Fruit fly (Drosophila melanogaster) whole organism, pupa: Measurements from ENCODE around the gene CG33631.

Experiments
- CG10348 ChIP-seq: fragments of 200-800 bp; sonication (Bioruptor generic); IDR thresholded peaks from 2 replicates; pipeline ENCODE4 v1.3.6; 2022; ENCODE audit warnings: missing biosample characterization, missing genetic modification characterization
- CG14655 ChIP-seq: fragments of 200-800 bp; sonication (Bioruptor generic); optimal IDR thresholded peaks from 3 replicates; lab custom pipeline; 2017; ENCODE audit warnings: mild to moderate bottlenecking, missing biosample characterization, missing genetic modification reagents, missing genetic modification characterization
- CG17806 ChIP-seq: fragments of 200-800 bp; sonication (Bioruptor generic); optimal IDR thresholded peaks from 2 replicates; lab custom pipeline; 2018; ENCODE audit warnings: missing biosample characterization, mild to moderate bottlenecking, missing genetic modification characterization, moderate library complexity
- CG8159 ChIP-seq: fragments of 200-800 bp; sonication (Bioruptor generic); optimal IDR thresholded peaks from 3 replicates; lab custom pipeline; 2018; ENCODE audit warnings: missing biosample characterization, mild to moderate bottlenecking, missing genetic modification characterization, moderate library complexity
- EcR ChIP-seq: fragments of 200-800 bp; sonication (Bioruptor generic); optimal IDR thresholded peaks from 3 replicates; lab custom pipeline; 2019; ENCODE audit warnings: missing biosample characterization, missing genetic modification characterization, mild to moderate bottlenecking, moderate library complexity, missing genetic modification reagents
- Ets98B ChIP-seq: fragments of 200-800 bp; sonication (Bioruptor generic); IDR thresholded peaks from 2 replicates; pipeline ENCODE4 v1.3.6; 2022; ENCODE audit warnings: missing biosample characterization, missing genetic modification characterization
- gl ChIP-seq: fragments of 200-800 bp; sonication (Bioruptor generic); optimal IDR thresholded peaks from 2 replicates; lab custom pipeline; 2018; ENCODE audit warnings: missing biosample characterization, mild to moderate bottlenecking, missing genetic modification characterization
- rn ChIP-seq: fragments of 200-800 bp; sonication (Bioruptor generic); IDR thresholded peaks from 2 replicates; pipeline ENCODE4 v1.3.6; 2022; ENCODE audit warnings: missing biosample characterization, missing genetic modification characterization

CG33631 gene

DNA sequence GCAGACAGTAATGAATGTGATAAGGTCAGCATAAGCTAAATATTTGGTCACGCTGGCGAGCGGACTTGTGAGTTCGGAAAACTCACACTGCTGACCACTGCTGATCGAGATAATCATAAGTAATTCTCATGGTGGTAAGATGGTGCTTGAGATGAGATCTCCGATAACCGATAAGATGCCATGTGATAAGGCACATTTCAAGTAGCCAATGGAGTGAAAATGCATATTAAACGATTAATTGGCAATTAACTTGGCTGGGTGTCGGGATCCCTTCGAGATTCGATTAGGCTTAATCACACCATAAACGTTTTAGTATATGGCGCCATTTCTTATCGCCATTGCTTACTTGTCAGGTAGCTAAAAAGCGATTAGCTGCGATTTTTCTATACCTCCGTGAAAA is 49.9 kb downstream of the CG33631 start:
- TF ChIP-seq EcR (GFP tag; lab: Kevin White, UChicago), result no peak
- no peak for TF ChIP-seq CG10348 (GFP tag; lab: Robert Waterston, UW)
- no peak for TF ChIP-seq rn
- no peak for TF ChIP-seq CG8159 (tag; lab: Kevin White, UChicago)
- TF ChIP-seq gl (tag; lab: Kevin White, UChicago), result no peak
- TF ChIP-seq CG14655 (GFP tag; lab: Kevin White, UChicago), result no peak
- no peak for TF ChIP-seq Ets98B (GFP tag; lab: Robert Waterston, UW)
- no peak for TF ChIP-seq CG17806 (tag; lab: Kevin White, UChicago)
